Worm (Caenorhabditis elegans) whole organism, L1 larva: ENCODE results near the gene Y67D8B.3.

Source experiments
- C16A3.4 ChIP-seq: fragments of 150-350 bp; optimal IDR thresholded peaks from 2 replicates; lab custom pipeline; 2014; ENCODE audit warnings: missing biosample characterization, missing genetic modification characterization
- C34B4.2 ChIP-seq: sonication (generic microtip); optimal IDR thresholded peaks from 2 replicates; lab custom pipeline; 2017; ENCODE audit warnings: mild to moderate bottlenecking, missing genetic modification characterization, missing compliant biosample characterization
- F16B12.6 ChIP-seq: fragments of 150-350 bp; optimal IDR thresholded peaks from 2 replicates; lab custom pipeline; 2014; ENCODE audit warnings: missing biosample characterization, missing genetic modification characterization
- Y116A8C.19 ChIP-seq: sonication (generic microtip); optimal IDR thresholded peaks from 2 replicates; lab custom pipeline; 2016; ENCODE audit warnings: missing compliant biosample characterization, missing genetic modification characterization, borderline replicate concordance
- aha-1 ChIP-seq: fragments of 150-350 bp; optimal IDR thresholded peaks from 2 replicates; lab custom pipeline; 2014; ENCODE audit warnings: missing biosample characterization, missing genetic modification characterization
- ama-1 ChIP-seq: fragments of 150-350 bp; optimal IDR thresholded peaks from 2 replicates; lab custom pipeline; 2014
- blmp-1 ChIP-seq: fragments of 150-350 bp; optimal IDR thresholded peaks from 2 replicates; lab custom pipeline; 2014; ENCODE audit warnings: missing biosample characterization, missing genetic modification characterization
- ceh-63 ChIP-seq: fragments of 200-800 bp; sonication (Bioruptor generic); optimal IDR thresholded peaks from 2 replicates; lab custom pipeline; 2018; ENCODE audit warnings: mild to moderate bottlenecking, missing genetic modification characterization, missing compliant biosample characterization
- ceh-8 ChIP-seq: fragments of 200-800 bp; sonication (Bioruptor generic); optimal IDR thresholded peaks from 2 replicates; lab custom pipeline; 2018; ENCODE audit warnings: mild to moderate bottlenecking, missing genetic modification characterization, moderate library complexity, missing compliant biosample characterization
- ceh-82 ChIP-seq, 3 experiments: fragments of 150-350 bp in 1 of 3; sonication (generic microtip) in 2 of 3; optimal IDR thresholded peaks; 2 replicates each; lab custom pipeline; 2014 to 2017; ENCODE audit warnings: missing biosample characterization in 3 of 3, missing genetic modification characterization in 3 of 3
- ceh-88 ChIP-seq: fragments of 200-800 bp; sonication (Bioruptor generic); IDR thresholded peaks from 2 replicates; pipeline ENCODE4 v1.3.6; 2022; ENCODE audit warnings: missing genetic modification characterization, missing compliant biosample characterization
- dpl-1 ChIP-seq, 3 experiments: fragments of 150-350 bp in 2 of 3; sonication (generic microtip) in 1 of 3; optimal IDR thresholded peaks; 2 replicates each; lab custom pipeline; 2014 to 2017; ENCODE audit warnings: missing biosample characterization in 3 of 3, missing genetic modification characterization in 3 of 3, missing genetic modification reagents in 3 of 3
- efl-1 ChIP-seq, 4 experiments: fragments of 150-350 bp; optimal IDR thresholded peaks in 3 of 4; peaks in 1 of 4; 1 replicate in 1 of 4; 2 replicates in 3 of 4; lab custom pipeline; 2014; ENCODE audit warnings: missing biosample characterization in 2 of 4, missing genetic modification characterization in 2 of 4, missing genetic modification reagents in 2 of 4
- efl-3 ChIP-seq: fragments of 200-800 bp; sonication (Bioruptor generic); optimal IDR thresholded peaks from 2 replicates; lab custom pipeline; 2018; ENCODE audit warnings: mild to moderate bottlenecking, missing genetic modification characterization, missing compliant biosample characterization
- egl-13 ChIP-seq: sonication (generic microtip); optimal IDR thresholded peaks from 2 replicates; lab custom pipeline; 2016; ENCODE audit warnings: missing genotype, missing genetic modification reagents, missing genetic modification characterization, missing compliant biosample characterization
- egl-27 ChIP-seq, 2 experiments: fragments of 150-350 bp in 1 of 2; sonication (generic microtip); optimal IDR thresholded peaks; 3 replicates each; lab custom pipeline; 2017 to 2018; ENCODE audit warnings: missing biosample characterization in 2 of 2, missing genetic modification characterization in 2 of 2, missing genetic modification reagents in 2 of 2
- elt-2 ChIP-seq: sonication (generic microtip); optimal IDR thresholded peaks from 2 replicates; lab custom pipeline; 2016; ENCODE audit warnings: missing genetic modification characterization, mild to moderate bottlenecking, inconsistent platforms, missing compliant biosample characterization, missing genetic modification reagents
- ets-5 ChIP-seq: fragments of 200-800 bp; sonication (Bioruptor generic); IDR thresholded peaks from 2 replicates; pipeline ENCODE4 v1.3.6; 2022; ENCODE audit warnings: missing genetic modification characterization, missing compliant biosample characterization
- fkh-10 ChIP-seq: sonication (generic microtip); optimal IDR thresholded peaks from 2 replicates; lab custom pipeline; 2017; ENCODE audit warnings: missing biosample characterization, missing genetic modification reagents, missing genetic modification characterization
- fkh-4 ChIP-seq: sonication (generic microtip); optimal IDR thresholded peaks from 2 replicates; lab custom pipeline; 2016; ENCODE audit warnings: missing compliant biosample characterization, missing genetic modification characterization, borderline replicate concordance
- fos-1 ChIP-seq: fragments of 150-350 bp; optimal IDR thresholded peaks from 2 replicates; lab custom pipeline; 2014; ENCODE audit warnings: missing biosample characterization, missing genetic modification characterization
- hlh-17 ChIP-seq: fragments of 200-800 bp; sonication (Bioruptor generic); optimal IDR thresholded peaks from 2 replicates; lab custom pipeline; 2018; ENCODE audit warnings: missing genetic modification characterization, mild to moderate bottlenecking, missing compliant biosample characterization, moderate library complexity, borderline replicate concordance
- hlh-4 ChIP-seq: sonication (generic microtip); optimal IDR thresholded peaks from 2 replicates; lab custom pipeline; 2016; ENCODE audit warnings: mild to moderate bottlenecking, missing genetic modification characterization, missing compliant biosample characterization
- hpl-2 ChIP-seq: fragments of 150-350 bp; optimal IDR thresholded peaks from 2 replicates; lab custom pipeline; 2014; ENCODE audit warnings: missing biosample characterization, missing genetic modification reagents, missing genetic modification characterization
- isw-1 ChIP-seq: fragments of 200-800 bp; sonication (Bioruptor generic); IDR thresholded peaks from 2 replicates; pipeline ENCODE4 v1.3.6; 2022; ENCODE audit warnings: missing genetic modification characterization, missing compliant biosample characterization
- lin-13 ChIP-seq: fragments of 150-350 bp; optimal IDR thresholded peaks from 2 replicates; lab custom pipeline; 2014; ENCODE audit warnings: missing biosample characterization, missing genetic modification reagents, missing genetic modification characterization
- lin-14 ChIP-seq: fragments of 200-800 bp; sonication (Bioruptor generic); optimal IDR thresholded peaks from 2 replicates; lab custom pipeline; 2018; ENCODE audit warnings: mild to moderate bottlenecking, missing genetic modification characterization, moderate library complexity, missing compliant biosample characterization
- lin-15B ChIP-seq: fragments of 150-350 bp; sonication (generic microtip); optimal IDR thresholded peaks from 3 replicates; lab custom pipeline; 2014; ENCODE audit warnings: missing biosample characterization, missing genetic modification characterization
- lin-35 ChIP-seq, 2 experiments: fragments of 150-350 bp; optimal IDR thresholded peaks; 2 replicates each; lab custom pipeline; 2014; ENCODE audit warnings: missing biosample characterization in 2 of 2, missing genetic modification characterization in 2 of 2, missing genetic modification reagents in 2 of 2
- lir-3 ChIP-seq: sonication (generic microtip); optimal IDR thresholded peaks from 2 replicates; lab custom pipeline; 2016; ENCODE audit warnings: mild to moderate bottlenecking, missing genetic modification characterization, moderate library complexity, missing compliant biosample characterization; ENCODE audit not compliant: poor library complexity
- lsy-2 ChIP-seq, 2 experiments: fragments of 150-350 bp; optimal IDR thresholded peaks; 2 replicates each; lab custom pipeline; 2014; ENCODE audit warnings: missing biosample characterization in 2 of 2, missing genetic modification characterization in 2 of 2
- mdl-1 ChIP-seq, 2 experiments: fragments of 150-350 bp; optimal IDR thresholded peaks; 2 replicates each; lab custom pipeline; 2014 to 2017; ENCODE audit warnings: missing biosample characterization in 2 of 2, missing genetic modification characterization in 2 of 2, inconsistent platforms in 1 of 2
- nhr-11 ChIP-seq: fragments of 150-350 bp; optimal IDR thresholded peaks from 2 replicates; lab custom pipeline; 2014; ENCODE audit warnings: missing biosample characterization, missing genetic modification characterization
- nhr-12 ChIP-seq: sonication (generic microtip); optimal IDR thresholded peaks from 2 replicates; lab custom pipeline; 2017; ENCODE audit warnings: missing biosample characterization, missing genetic modification characterization
- nhr-19 ChIP-seq: fragments of 200-800 bp; sonication (Bioruptor generic); conservative IDR thresholded peaks from 2 replicates; pipeline ENCODE4 v1.3.6; 2022; ENCODE audit warnings: missing genetic modification characterization, missing compliant biosample characterization
- nhr-237 ChIP-seq: fragments of 150-350 bp; optimal IDR thresholded peaks from 2 replicates; lab custom pipeline; 2014; ENCODE audit warnings: missing biosample characterization, missing genetic modification characterization
- nhr-47 ChIP-seq: sonication (generic microtip); optimal IDR thresholded peaks from 2 replicates; lab custom pipeline; 2016; ENCODE audit warnings: mild to moderate bottlenecking, missing genetic modification characterization, moderate library complexity, missing compliant biosample characterization
- nhr-84 ChIP-seq: sonication (generic microtip); optimal IDR thresholded peaks from 2 replicates; lab custom pipeline; 2017; ENCODE audit warnings: missing biosample characterization, missing genetic modification characterization
- nhr-85 ChIP-seq: sonication (generic microtip); peaks from one replicate; lab custom pipeline; 2016; ENCODE audit warnings: missing genetic modification characterization, inconsistent platforms, missing compliant biosample characterization
- nhr-90 ChIP-seq: sonication (generic microtip); optimal IDR thresholded peaks from 2 replicates; lab custom pipeline; 2016; ENCODE audit warnings: mild to moderate bottlenecking, missing genetic modification characterization, missing compliant biosample characterization; ENCODE audit not compliant: poor library complexity
- pag-3 ChIP-seq: sonication (generic microtip); optimal IDR thresholded peaks from 2 replicates; lab custom pipeline; 2017; ENCODE audit warnings: missing genetic modification characterization, mild to moderate bottlenecking, missing compliant biosample characterization, antibody characterized with exemption, borderline replicate concordance; ENCODE audit not compliant: insufficient read depth
- rnt-1 ChIP-seq: sonication (generic microtip); optimal IDR thresholded peaks from 2 replicates; lab custom pipeline; 2016; ENCODE audit warnings: mild to moderate bottlenecking, missing genetic modification characterization, moderate library complexity, missing compliant biosample characterization
- snpc-4 ChIP-seq: fragments of 150-350 bp; optimal IDR thresholded peaks from 2 replicates; lab custom pipeline; 2014; ENCODE audit warnings: missing biosample characterization, missing genetic modification characterization
- sox-4 ChIP-seq: sonication (generic microtip); optimal IDR thresholded peaks from 2 replicates; lab custom pipeline; 2016; ENCODE audit warnings: missing genetic modification characterization, missing compliant biosample characterization
- swsn-7 ChIP-seq: sonication (generic microtip); optimal IDR thresholded peaks from 2 replicates; lab custom pipeline; 2016; ENCODE audit warnings: missing genetic modification characterization, missing compliant biosample characterization
- tlp-1 ChIP-seq: fragments of 150-350 bp; optimal IDR thresholded peaks from 2 replicates; lab custom pipeline; 2014; ENCODE audit warnings: missing biosample characterization, missing genetic modification characterization
- unc-62 ChIP-seq: fragments of 150-350 bp; optimal IDR thresholded peaks from 2 replicates; lab custom pipeline; 2014; ENCODE audit warnings: missing biosample characterization, missing genetic modification reagents, missing genetic modification characterization
- unc-86 ChIP-seq: sonication (generic microtip); optimal IDR thresholded peaks from 2 replicates; lab custom pipeline; 2016; ENCODE audit warnings: missing genetic modification characterization, missing compliant biosample characterization
- vab-15 ChIP-seq: sonication (generic microtip); optimal IDR thresholded peaks from 2 replicates; lab custom pipeline; 2017; ENCODE audit warnings: missing genotype, mild to moderate bottlenecking, missing genetic modification characterization, missing compliant biosample characterization
- zip-4 ChIP-seq: fragments of 200-800 bp; sonication (Bioruptor generic); optimal IDR thresholded peaks from 2 replicates; lab custom pipeline; 2018; ENCODE audit warnings: mild to moderate bottlenecking, missing genetic modification characterization, moderate library complexity, missing compliant biosample characterization
- ztf-11 ChIP-seq, 2 experiments: sonication (generic microtip); optimal IDR thresholded peaks; 2 replicates each; lab custom pipeline; 2016 to 2017; ENCODE audit warnings: missing genetic modification characterization in 2 of 2, missing biosample characterization in 1 of 2, missing compliant biosample characterization in 1 of 2
- ztf-4 ChIP-seq: fragments of 150-350 bp; optimal IDR thresholded peaks from 2 replicates; lab custom pipeline; 2014; ENCODE audit warnings: missing biosample characterization, missing genetic modification characterization

Gene Y67D8B.3

ce11 chrIV:3213426-3213825, 11.4 kb upstream of the Y67D8B.3 start, which contains the start of gene slmp-1 (continued):
- TF ChIP-seq lin-13 (GFP tag; lab: Kevin White, UChicago) (peak; percentile 52), rnt-1 (tag; lab: Kevin White, UChicago) (peak; percentile 66), C16A3.4 (peak; percentile 55), nhr-12 (no peak), unc-62 (GFP tag; lab: Kevin White, UChicago) (no peak), mdl-1 (tag; optimal IDR thresholded peaks at IDR 0.05; lab: Kevin White, UChicago) (peak in 1 of 2 experiments; percentile 11), snpc-4 (tag; lab: Kevin White, UChicago) (peak; percentile 1), ceh-63 (GFP tag; lab: Kevin White, UChicago) (no peak), ama-1 (no peak), tlp-1 (no peak), isw-1 (GFP tag; lab: Robert Waterston, UW) (no peak), swsn-7 (tag; lab: Kevin White, UChicago) (peak; percentile 10), ceh-8 (GFP tag; lab: Kevin White, UChicago) (no peak), nhr-90 (tag; lab: Kevin White, UChicago) (peak; percentile 41), dpl-1 (GFP tag; optimal IDR thresholded peaks at IDR 0.05; lab: Kevin White, UChicago) (peak; percentile 87 to 93 (median 90)), egl-13 (tag; lab: Kevin White, UChicago) (no peak), F16B12.6 (peak; percentile 59), C34B4.2 (tag; lab: Kevin White, UChicago) (no peak), blmp-1 (tag; lab: Kevin White, UChicago) (peak; percentile 24), ceh-88 (GFP tag; lab: Robert Waterston, UW) (no peak), hlh-4 (tag; lab: Kevin White, UChicago) (no peak), lir-3 (tag; lab: Kevin White, UChicago) (no peak), ceh-82 (tag; optimal IDR thresholded peaks at IDR 0.05; lab: Kevin White, UChicago) (peak in 1 of 3 experiments; percentile 62), nhr-237 (tag; lab: Kevin White, UChicago) (no peak), lin-15B (tag; lab: Kevin White, UChicago) (peak; percentile 65), hlh-17 (no peak), vab-15 (tag; lab: Kevin White, UChicago) (no peak), fos-1 (tag; lab: Kevin White, UChicago) (no peak), Y116A8C.19 (tag; lab: Kevin White, UChicago) (no peak), hpl-2 (GFP tag; lab: Kevin White, UChicago) (no peak), efl-1 (optimal IDR thresholded peaks at IDR 0.05; lab: Kevin White, UChicago) (peak; percentile 59 to 91), efl-1 (GFP tag; optimal IDR thresholded peaks at IDR 0.05 in 1 of 2; lab: Kevin White, UChicago) (peak; percentile 93 to 99), lsy-2 (tag; optimal IDR thresholded peaks at IDR 0.05; lab: Kevin White, UChicago) (peak; percentile 63 to 78), pag-3 (no peak), fkh-10 (GFP tag; lab: Kevin White, UChicago) (no peak), nhr-11 (no peak), nhr-19 (GFP tag; lab: Robert Waterston, UW) (peak; percentile 26), nhr-47 (tag; lab: Kevin White, UChicago) (peak; percentile 54), sox-4 (tag; lab: Kevin White, UChicago) (no peak), egl-27 (tag; optimal IDR thresholded peaks at IDR 0.05; lab: Kevin White, UChicago) (no peak), ztf-11 (tag; optimal IDR thresholded peaks at IDR 0.05; lab: Kevin White, UChicago) (no peak), lin-14 (GFP tag; lab: Kevin White, UChicago) (no peak), unc-86 (tag; lab: Kevin White, UChicago) (no peak), efl-3 (no peak), nhr-85 (peak; percentile 61), aha-1 (tag; lab: Kevin White, UChicago) (no peak), ets-5 (GFP tag; lab: Robert Waterston, UW) (no peak), nhr-84 (no peak), ztf-4 (tag; lab: Kevin White, UChicago) (no peak), fkh-4 (no peak), lin-35 (GFP tag; optimal IDR thresholded peaks at IDR 0.05; lab: Kevin White, UChicago) (peak; percentile 91 to 96), elt-2 (no peak), zip-4 (no peak)
